Worm (Caenorhabditis elegans) whole organism, L1 larva: ENCODE measurements around the gene sds-22.

Experiments used
- nhr-28 ChIP-seq: fragments of 150-350 bp; optimal IDR thresholded peaks from 2 replicates; lab custom pipeline; 2014; ENCODE audit warnings: missing biosample characterization, missing genetic modification characterization
- pqm-1 ChIP-seq: sonication (generic microtip); optimal IDR thresholded peaks from 3 replicates; lab custom pipeline; 2017; ENCODE audit warnings: missing biosample characterization, missing genetic modification characterization
- ztf-4 ChIP-seq: fragments of 150-350 bp; optimal IDR thresholded peaks from 2 replicates; lab custom pipeline; 2014; ENCODE audit warnings: missing biosample characterization, missing genetic modification characterization

ce11 chrII:7850575-7850974 is 7.6 kb upstream of the sds-22 start:
- no peak for TF ChIP-seq nhr-28 (tag; lab: Kevin White, UChicago)
- no peak for TF ChIP-seq pqm-1 (tag; lab: Kevin White, UChicago)
- no peak for TF ChIP-seq ztf-4
